Fruit fly (Drosophila melanogaster) whole organism, embryonic: Measurements from ENCODE around the gene Acsx1L.

Source experiments
- CG10209 ChIP-seq: fragments of 200-800 bp; sonication (Bioruptor generic); optimal IDR thresholded peaks from 3 replicates; lab custom pipeline; 2017; ENCODE audit warnings: missing biosample characterization, mild to moderate bottlenecking, missing genetic modification characterization, missing genetic modification reagents
- CG16779 ChIP-seq: fragments of 200-800 bp; sonication (Bioruptor generic); IDR thresholded peaks from 2 replicates; pipeline ENCODE4 v1.3.6; 2022; ENCODE audit warnings: missing biosample characterization, missing genetic modification characterization
- CG2199 ChIP-seq: fragments of 200-800 bp; sonication (Bioruptor generic); IDR thresholded peaks from 3 replicates; pipeline ENCODE4 v1.3.6; 2022; ENCODE audit warnings: missing biosample characterization, missing genetic modification characterization
- CG30431 ChIP-seq: fragments of 200-800 bp; sonication (Bioruptor generic); optimal IDR thresholded peaks from 2 replicates; lab custom pipeline; 2017; ENCODE audit warnings: missing biosample characterization, missing genetic modification characterization
- CG31365 ChIP-seq: fragments of 200-800 bp; sonication (Bioruptor generic); optimal IDR thresholded peaks from 2 replicates; lab custom pipeline; 2018; ENCODE audit warnings: missing biosample characterization, mild to moderate bottlenecking, missing genetic modification characterization
- CG4424 ChIP-seq: fragments of 200-800 bp; sonication (Bioruptor generic); optimal IDR thresholded peaks from 3 replicates; lab custom pipeline; 2016; ENCODE audit warnings: missing biosample characterization, missing genetic modification characterization
- CG4617 ChIP-seq: fragments of 200-800 bp; sonication (Bioruptor generic); optimal IDR thresholded peaks from 3 replicates; lab custom pipeline; 2016; ENCODE audit warnings: missing biosample characterization, missing genetic modification characterization, borderline replicate concordance
- CG7963 ChIP-seq: fragments of 200-800 bp; sonication (Bioruptor generic); IDR thresholded peaks from 3 replicates; pipeline ENCODE4 v1.3.6; 2022; ENCODE audit warnings: missing biosample characterization, missing genetic modification characterization; ENCODE audit not compliant: partially characterized antibody
- CG7987 ChIP-seq: fragments of 200-800 bp; sonication (Bioruptor generic); optimal IDR thresholded peaks from 2 replicates; lab custom pipeline; 2018; ENCODE audit warnings: missing biosample characterization, mild to moderate bottlenecking, missing genetic modification characterization, moderate library complexity
- CG8478 ChIP-seq: fragments of >200 bp; optimal IDR thresholded peaks from 2 replicates; lab custom pipeline; 2018
- CG9609 ChIP-seq: fragments of 200-800 bp; sonication (Bioruptor generic); optimal IDR thresholded peaks from 3 replicates; lab custom pipeline; 2016; ENCODE audit warnings: missing biosample characterization, missing genetic modification characterization
- CHES-1-like ChIP-seq: fragments of 200-800 bp; sonication (Bioruptor generic); optimal IDR thresholded peaks from 2 replicates; lab custom pipeline; 2016; ENCODE audit warnings: missing biosample characterization, missing genetic modification characterization
- D19A ChIP-seq: fragments of 200-800 bp; optimal IDR thresholded peaks from 3 replicates; lab custom pipeline; 2019; ENCODE audit warnings: missing biosample characterization, mild to moderate bottlenecking, missing genetic modification characterization, moderate library complexity
- Ets65A ChIP-seq: fragments of 200-800 bp; sonication (Bioruptor generic); peaks from one replicate; lab custom pipeline; 2016; ENCODE audit warnings: missing biosample characterization, missing genetic modification characterization
- H15 ChIP-seq: fragments of 200-800 bp; sonication (Bioruptor generic); IDR thresholded peaks from 3 replicates; pipeline ENCODE4 v1.3.6; 2022; ENCODE audit warnings: missing biosample characterization, missing genetic modification characterization
- Kr ChIP-seq: fragments of 200-800 bp; sonication (Bioruptor generic); optimal IDR thresholded peaks from 2 replicates; lab custom pipeline; 2017; ENCODE audit warnings: missing biosample characterization, mild to moderate bottlenecking, missing genetic modification characterization
- Med ChIP-seq: fragments of 200-800 bp; sonication (Bioruptor generic); peaks from one replicate; lab custom pipeline; 2016; ENCODE audit warnings: missing biosample characterization, missing genetic modification characterization, mild to moderate bottlenecking, inconsistent platforms, moderate library complexity
- Mes4 ChIP-seq: fragments of 200-800 bp; sonication (Bioruptor generic); optimal IDR thresholded peaks from 2 replicates; lab custom pipeline; 2016; ENCODE audit warnings: missing biosample characterization, missing genetic modification characterization
- Nf-YA ChIP-seq: fragments of 200-800 bp; sonication (Bioruptor generic); IDR thresholded peaks from 2 replicates; pipeline ENCODE4 v1.3.6; 2022; ENCODE audit warnings: missing biosample characterization, missing genetic modification characterization
- Nf-YB ChIP-seq: fragments of 200-800 bp; sonication (Bioruptor generic); optimal IDR thresholded peaks from 3 replicates; lab custom pipeline; 2019; ENCODE audit warnings: missing biosample characterization, mild to moderate bottlenecking, missing genetic modification characterization, moderate library complexity
- Pdp1 ChIP-seq, 2 experiments: fragments of 200-800 bp; sonication (Bioruptor generic); optimal IDR thresholded peaks; 3 replicates each; lab custom pipeline; 2016; ENCODE audit warnings: missing biosample characterization in 2 of 2, missing genetic modification characterization in 2 of 2, mild to moderate bottlenecking in 1 of 2, moderate library complexity in 1 of 2
- Trl ChIP-seq, 3 experiments: fragments of >200 bp in 2 of 3; fragments of 200-800 bp in 1 of 3; sonication (Bioruptor generic) in 1 of 3; optimal IDR thresholded peaks; 2 replicates in 1 of 3; 3 replicates in 2 of 3; lab custom pipeline; 2016 to 2017; ENCODE audit warnings: missing biosample characterization in 1 of 3, missing genetic modification characterization in 1 of 3
- ac ChIP-seq: fragments of 200-800 bp; sonication (Bioruptor generic); optimal IDR thresholded peaks from 3 replicates; lab custom pipeline; 2017; ENCODE audit warnings: missing biosample characterization, mild to moderate bottlenecking, missing genetic modification characterization
- az2 ChIP-seq: fragments of 200-800 bp; sonication (Bioruptor generic); optimal IDR thresholded peaks from 3 replicates; lab custom pipeline; 2016; ENCODE audit warnings: missing biosample characterization, missing genetic modification characterization
- cad ChIP-seq: fragments of >200 bp; optimal IDR thresholded peaks from 2 replicates; lab custom pipeline; 2017; ENCODE audit warnings: missing biosample characterization, missing genetic modification characterization
- cg ChIP-seq: fragments of 200-800 bp; sonication (Bioruptor generic); optimal IDR thresholded peaks from 3 replicates; lab custom pipeline; 2019; ENCODE audit warnings: missing biosample characterization, mild to moderate bottlenecking, missing genetic modification characterization, moderate library complexity
- cwo ChIP-seq: fragments of 200-800 bp; sonication (Bioruptor generic); optimal IDR thresholded peaks from 3 replicates; lab custom pipeline; 2017; ENCODE audit warnings: missing biosample characterization, missing genetic modification characterization, mild to moderate bottlenecking, moderate library complexity, missing genetic modification reagents
- da ChIP-seq: fragments of 200-800 bp; sonication (Bioruptor generic); optimal IDR thresholded peaks from 2 replicates; lab custom pipeline; 2016; ENCODE audit warnings: missing biosample characterization, missing genetic modification characterization
- exex ChIP-seq: fragments of 200-800 bp; sonication (Bioruptor generic); optimal IDR thresholded peaks from 4 replicates; lab custom pipeline; 2018; ENCODE audit warnings: missing biosample characterization, mild to moderate bottlenecking, missing genetic modification characterization, moderate library complexity
- gce ChIP-seq: fragments of 200-800 bp; sonication (Bioruptor generic); IDR thresholded peaks from 3 replicates; pipeline ENCODE4 v1.3.6; 2022; ENCODE audit warnings: missing biosample characterization, missing genetic modification characterization
- hkb ChIP-seq, 2 experiments: fragments of 200-800 bp in 1 of 2; fragments of >200 bp in 1 of 2; sonication (Bioruptor generic) in 1 of 2; IDR thresholded peaks in 1 of 2; optimal IDR thresholded peaks in 1 of 2; 2 replicates each; pipeline versions ENCODE4 v1.3.6 to Lab custom; 2017 to 2022; ENCODE audit warnings: missing biosample characterization in 1 of 2, missing genetic modification characterization in 1 of 2
- mirr ChIP-seq: fragments of 200-800 bp; sonication (Bioruptor generic); optimal IDR thresholded peaks from 3 replicates; lab custom pipeline; 2018; ENCODE audit warnings: missing biosample characterization, mild to moderate bottlenecking, missing genetic modification characterization
- phol ChIP-seq: fragments of 200-800 bp; sonication (Bioruptor generic); optimal IDR thresholded peaks from 3 replicates; lab custom pipeline; 2018; ENCODE audit warnings: missing biosample characterization, mild to moderate bottlenecking, missing genetic modification characterization, moderate library complexity
- pnt ChIP-seq: fragments of 200-800 bp; sonication (Bioruptor generic); optimal IDR thresholded peaks from 3 replicates; lab custom pipeline; 2016; ENCODE audit warnings: missing biosample characterization, missing genetic modification characterization
- pros ChIP-seq: fragments of 200-800 bp; sonication (Bioruptor generic); optimal IDR thresholded peaks from 3 replicates; lab custom pipeline; 2019; ENCODE audit warnings: missing biosample characterization, mild to moderate bottlenecking, missing genetic modification characterization, moderate library complexity
- slp2 ChIP-seq: fragments of 200-800 bp; sonication (Bioruptor generic); optimal IDR thresholded peaks from 2 replicates; lab custom pipeline; 2016; ENCODE audit warnings: missing biosample characterization, missing genetic modification characterization
- trem ChIP-seq: fragments of 200-800 bp; optimal IDR thresholded peaks from 3 replicates; lab custom pipeline; 2019; ENCODE audit warnings: missing biosample characterization, mild to moderate bottlenecking, missing genetic modification characterization, moderate library complexity
- z ChIP-seq: fragments of 200-800 bp; sonication (Bioruptor generic); IDR thresholded peaks from 3 replicates; pipeline ENCODE4 v1.3.6; 2022; ENCODE audit warnings: missing biosample characterization, missing genetic modification characterization

The Acsx1L gene

DNA sequence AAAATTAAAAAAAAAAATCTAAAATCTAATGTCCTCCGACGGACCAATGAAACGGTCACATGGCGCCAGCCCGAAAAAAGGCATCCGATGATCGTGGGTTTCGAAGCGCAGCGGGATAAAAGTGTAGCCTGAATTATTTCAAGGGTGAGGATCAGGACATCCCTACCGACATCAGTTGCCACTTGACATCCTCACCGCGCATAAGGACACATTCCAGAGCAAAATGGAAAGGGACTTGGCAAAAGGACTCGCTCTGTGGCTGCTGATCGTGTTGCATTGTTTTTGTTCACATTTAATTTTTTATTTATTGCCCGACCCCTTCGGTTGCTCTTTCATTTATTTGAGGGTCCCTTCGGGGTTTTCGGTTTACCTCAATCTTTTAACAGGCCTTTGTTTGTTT, 26.6 kb upstream of the Acsx1L start (continued):
- TF ChIP-seq da (GFP tag; lab: Kevin White, UChicago) (no peak), H15 (GFP tag; lab: Robert Waterston, UW) (no peak), CG10209 (GFP tag; lab: Kevin White, UChicago) (no peak), Nf-YA (GFP tag; lab: Robert Waterston, UW) (no peak), ac (GFP tag; lab: Kevin White, UChicago) (no peak), pros (GFP tag; lab: Kevin White, UChicago) (peak; percentile 63), Kr (GFP tag; lab: Kevin White, UChicago) (peak; percentile 52), trem (tag; lab: Kevin White, UChicago) (no peak), cad (peak; percentile 73), gce (GFP tag; lab: Robert Waterston, UW) (no peak)

DNA sequence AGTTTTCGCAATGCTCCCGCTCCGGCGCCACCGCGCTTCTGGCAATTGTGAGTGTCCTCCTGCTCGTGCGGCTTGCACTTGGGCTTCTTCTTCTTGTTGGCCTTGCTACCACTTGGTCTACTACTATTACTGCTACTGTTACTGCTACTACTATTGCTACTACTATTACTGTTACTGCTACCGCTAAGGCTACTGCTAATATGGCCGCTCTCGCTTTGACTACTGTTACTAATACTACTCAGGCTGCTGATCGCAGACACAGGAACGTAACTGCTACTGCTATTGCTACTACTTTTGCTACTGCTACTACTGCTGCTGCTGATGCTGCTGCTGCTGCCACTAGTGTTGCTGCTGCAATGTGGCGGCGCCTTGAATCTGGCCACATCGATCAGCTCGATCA, 23.8 kb upstream of the Acsx1L start:
- TF ChIP-seq pnt (GFP tag; lab: Kevin White, UChicago): no peak
- TF ChIP-seq CG4424 (GFP tag; lab: Kevin White, UChicago): peak; percentile 97
- peak; percentile 26 for TF ChIP-seq CG8478 (lab: Kevin White, UChicago)

DNA sequence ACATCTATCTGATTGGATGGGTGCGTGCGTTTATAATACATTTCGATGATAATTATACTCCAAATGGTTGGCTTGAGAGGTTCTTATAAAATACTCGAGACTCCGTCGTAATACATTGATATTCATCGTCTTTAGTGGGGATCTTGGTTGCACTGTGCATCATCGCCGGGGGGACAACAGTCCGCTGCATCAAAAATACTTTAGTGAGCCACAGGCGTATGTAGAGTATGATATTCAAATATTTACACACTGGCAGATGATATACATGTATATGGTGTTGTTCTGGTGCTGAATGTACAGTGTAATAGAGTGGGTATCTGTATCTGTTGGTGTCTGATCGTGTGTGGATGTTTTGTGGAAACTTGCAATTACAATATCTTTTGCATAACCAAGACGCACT, 22.3 kb upstream of the Acsx1L start:
- TF ChIP-seq z (GFP tag; lab: Robert Waterston, UW) (0 out of 3 replicates have a peak, but pooled peaks have one; percentile 34), Pdp1 (GFP tag; optimal IDR thresholded peaks at IDR 0.05; lab: Kevin White, UChicago) (peak in 1 of 2 experiments; percentile 65), Nf-YB (GFP tag; lab: Kevin White, UChicago) (peak; percentile 10), cg (GFP tag; lab: Kevin White, UChicago) (peak; percentile 7), D19A (peak; percentile 11), hkb (optimal IDR thresholded peaks at IDR 0.05; lab: Kevin White, UChicago) (no peak), hkb (GFP tag; IDR thresholded peaks at IDR 0.05; lab: Robert Waterston, UW) (0 out of 2 replicates have a peak, but pooled peaks have one; percentile 9), slp2 (GFP tag; lab: Kevin White, UChicago) (no peak), CG2199 (GFP tag; lab: Robert Waterston, UW) (peak; percentile 96), Ets65A (GFP tag; lab: Kevin White, UChicago) (peak; percentile 12), CG7963 (GFP tag; lab: Robert Waterston, UW) (no peak), CG4617 (GFP tag; lab: Kevin White, UChicago) (no peak), phol (tag; lab: Kevin White, UChicago) (no peak)

dm6 chr3R:19793661-19794060, 20.6 kb upstream of the Acsx1L start:
- TF ChIP-seq CHES-1-like (GFP tag; lab: Kevin White, UChicago) (no peak), CG7987 (GFP tag; lab: Kevin White, UChicago) (peak; percentile 24), CG31365 (tag; lab: Kevin White, UChicago) (no peak), Med (GFP tag; lab: Kevin White, UChicago) (no peak), mirr (GFP tag; lab: Kevin White, UChicago) (peak; percentile 7), CG16779 (GFP tag; lab: Robert Waterston, UW) (no peak), az2 (GFP tag; lab: Kevin White, UChicago) (no peak), cwo (GFP tag; lab: Kevin White, UChicago) (peak; percentile 94), exex (tag; lab: Kevin White, UChicago) (peak; percentile 81), CG30431 (GFP tag; lab: Kevin White, UChicago) (no peak), Mes4 (GFP tag; lab: Kevin White, UChicago) (no peak), Trl (optimal IDR thresholded peaks at IDR 0.05; lab: Kevin White, UChicago) (peak in 1 of 2 experiments; percentile 33), Trl (GFP tag; optimal IDR thresholded peaks at IDR 0.05; lab: Kevin White, UChicago) (no peak), CG9609 (GFP tag; lab: Kevin White, UChicago) (no peak)
- TF ChIP-seq, all 482 proteins: peak for 5
